Worm (Caenorhabditis elegans) whole organism, young adult: ENCODE results near the gene F25B4.4.

Source experiments
- bed-1 ChIP-seq: fragments of 200-800 bp; sonication (Bioruptor generic); IDR thresholded peaks from 2 replicates; pipeline ENCODE4 v1.3.6; 2022; ENCODE audit warnings: missing genetic modification reagents, missing genetic modification characterization, missing compliant biosample characterization
- ceh-58 ChIP-seq: fragments of 200-800 bp; sonication (Bioruptor generic); IDR thresholded peaks from 2 replicates; pipeline ENCODE4 v1.3.6; 2022; ENCODE audit warnings: missing genetic modification characterization, missing compliant biosample characterization
- pha-4 ChIP-seq: fragments of 150-350 bp; sonication (generic microtip); optimal IDR thresholded peaks from 2 replicates; lab custom pipeline; 2014; ENCODE audit warnings: missing biosample characterization, missing genetic modification reagents, missing genetic modification characterization
- snpc-3.4 ChIP-seq: sonication (generic microtip); optimal IDR thresholded peaks from 2 replicates; lab custom pipeline; 2017; ENCODE audit warnings: missing genetic modification characterization, mild to moderate bottlenecking, missing compliant biosample characterization, antibody characterized with exemption, moderate library complexity, missing genotype, missing genetic modification reagents
- snpc-4 ChIP-seq, 5 experiments: fragments of 150-350 bp in 1 of 5; sonication (generic microtip) in 4 of 5; optimal IDR thresholded peaks; 2 replicates each; lab custom pipeline; 2014 to 2018; ENCODE audit warnings: missing genetic modification characterization in 5 of 5, missing biosample characterization in 3 of 5, antibody characterized with exemption in 2 of 5, mild to moderate bottlenecking in 2 of 5, missing compliant biosample characterization in 2 of 5, missing genotype in 2 of 5, moderate library complexity in 2 of 5, missing genetic modification reagents in 1 of 5

ce11 chrV:5716508-5716907, 31.8 kb downstream of the F25B4.4 start, which contains the start of gene K09H11.9:
- TF ChIP-seq snpc-4 (GFP tag; optimal IDR thresholded peaks at IDR 0.05; lab: Kevin White, UChicago) (no peak), snpc-4 (tag; optimal IDR thresholded peaks at IDR 0.05; lab: Kevin White, UChicago) (no peak), pha-4 (no peak), bed-1 (GFP tag; lab: Robert Waterston, UW) (no peak), snpc-3.4 (tag; lab: Kevin White, UChicago) (no peak), ceh-58 (GFP tag; lab: Robert Waterston, UW) (no peak)
